Worm (Caenorhabditis elegans) whole organism, midembryonic: ENCODE data around the gene max-1.
"Not testable (repeated sequence)": the region's sequence is repeated elsewhere in the genome, so short reads cannot be mapped to it uniquely, and the experiment has no call there.

Experiments used
- cog-1 ChIP-seq: sonication (generic microtip); optimal IDR thresholded peaks from 2 replicates; lab custom pipeline; 2016; ENCODE audit warnings: missing genetic modification characterization, missing compliant biosample characterization
- flt-1 ChIP-seq: fragments of 200-800 bp; sonication (Bioruptor generic); IDR thresholded peaks from 2 replicates; pipeline ENCODE4 v1.3.6; 2022; ENCODE audit warnings: missing genetic modification characterization, missing compliant biosample characterization
- ref-1 ChIP-seq: fragments of 200-800 bp; sonication (Bioruptor generic); conservative IDR thresholded peaks from 2 replicates; pipeline ENCODE4 v1.3.6; 2022; ENCODE audit warnings: missing genetic modification reagents, missing genetic modification characterization, missing compliant biosample characterization
- tab-1 ChIP-seq: fragments of 200-800 bp; sonication (Bioruptor generic); IDR thresholded peaks from 2 replicates; pipeline ENCODE4 v1.3.6; 2022; ENCODE audit warnings: missing genetic modification characterization, missing compliant biosample characterization

- TF ChIP-seq ref-1 (GFP tag; lab: Robert Waterston, UW); flt-1 (GFP tag; lab: Robert Waterston, UW); tab-1 (GFP tag; lab: Robert Waterston, UW); cog-1: not testable (repeated sequence)
Measured at ce11 chrV:13134786-13135185, 14.8 kb upstream of the max-1 start, which contains the start of gene clec-225.
